Worm (Caenorhabditis elegans) whole organism, mixed stage, embryonic: Measurements from ENCODE around the gene pqn-18.

Experiments
- ces-1 ChIP-seq: fragments of 150-350 bp; optimal IDR thresholded peaks from 2 replicates; lab custom pipeline; 2014; ENCODE audit warnings: missing biosample characterization, missing genetic modification reagents, missing genetic modification characterization
- elt-3 ChIP-seq: fragments of 150-350 bp; optimal IDR thresholded peaks from 2 replicates; lab custom pipeline; 2014; ENCODE audit warnings: missing biosample characterization, missing genetic modification characterization
- flh-1 ChIP-seq: fragments of 200-800 bp; sonication (Bioruptor generic); optimal IDR thresholded peaks from 2 replicates; lab custom pipeline; 2018; ENCODE audit warnings: mild to moderate bottlenecking, missing genetic modification characterization, moderate library complexity, missing compliant biosample characterization
- ham-2 ChIP-seq: fragments of 200-800 bp; sonication (Bioruptor generic); optimal IDR thresholded peaks from 2 replicates; lab custom pipeline; 2018; ENCODE audit warnings: mild to moderate bottlenecking, missing genetic modification characterization, missing compliant biosample characterization
- lin-13 ChIP-seq: fragments of 150-350 bp; optimal IDR thresholded peaks from 2 replicates; lab custom pipeline; 2014; ENCODE audit warnings: missing biosample characterization, missing genetic modification characterization
- nhr-237 ChIP-seq: fragments of 150-350 bp; optimal IDR thresholded peaks from 2 replicates; lab custom pipeline; 2014; ENCODE audit warnings: missing biosample characterization, missing genetic modification characterization
- pha-4 ChIP-seq: fragments of 150-350 bp; optimal IDR thresholded peaks from 2 replicates; lab custom pipeline; 2018; ENCODE audit warnings: missing biosample characterization, missing genetic modification reagents, missing genetic modification characterization
- snpc-4 ChIP-seq: fragments of 150-350 bp; optimal IDR thresholded peaks from 2 replicates; lab custom pipeline; 2014; ENCODE audit warnings: missing biosample characterization, missing genetic modification characterization

ce11 chrX:12928753-12929152 lies 21.1 kb downstream of the pqn-18 start:
- TF ChIP-seq elt-3: no peak
- TF ChIP-seq ces-1 (GFP tag; lab: Kevin White, UChicago): no peak
- TF ChIP-seq nhr-237 (tag; lab: Kevin White, UChicago): no peak
- TF ChIP-seq ham-2: no peak
- no peak for TF ChIP-seq pha-4 (tag; lab: Kevin White, UChicago)
- TF ChIP-seq lin-13: no peak
- TF ChIP-seq flh-1 (GFP tag; lab: Kevin White, UChicago): no peak
- no peak for TF ChIP-seq snpc-4 (tag; lab: Kevin White, UChicago)
